Worm (Caenorhabditis elegans): ENCODE results near the gene F02D10.3.
"Not testable (repeated sequence)": the region's sequence is repeated elsewhere in the genome, so short reads cannot be mapped to it uniquely, and the experiment has no call there.

F02D10.3 gene

DNA sequence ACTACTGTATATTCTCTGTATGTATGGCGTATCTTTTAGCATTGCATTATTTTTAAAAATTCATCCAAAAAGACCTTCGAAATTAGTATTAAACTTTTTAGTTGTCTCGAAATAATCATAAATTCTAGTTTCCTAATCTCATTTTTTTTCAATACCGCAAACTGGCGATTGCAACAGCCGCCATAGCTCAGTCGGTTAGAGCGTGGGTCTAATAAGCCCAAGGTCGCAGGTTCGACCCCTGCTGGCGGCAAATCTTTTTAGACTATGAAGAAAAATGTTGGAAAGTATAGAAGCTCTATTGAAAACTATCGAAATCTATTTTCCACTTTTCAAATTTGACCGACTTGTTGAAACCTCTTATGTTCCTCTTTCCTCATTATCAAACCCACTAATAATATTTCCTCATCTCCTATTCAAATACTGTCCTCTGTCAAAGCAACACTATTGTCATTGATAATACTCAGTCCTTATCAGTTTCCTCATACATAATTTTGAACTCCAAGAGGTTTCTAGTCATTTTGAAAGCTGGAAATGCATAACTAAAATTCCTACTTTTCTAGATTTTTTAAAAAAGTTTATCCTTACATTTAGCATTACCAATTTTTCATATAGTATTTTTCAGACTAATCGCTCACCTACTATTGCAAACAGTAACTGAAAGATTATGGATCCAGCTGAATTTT lies 26.5 kb downstream of the F02D10.3 start, which contains the start of gene jmjd-3.3 (continued):
- TF ChIP-seq athp-1 (tag; optimal IDR thresholded peaks at IDR 0.05) (no peak), mcd-1 (GFP tag; IDR thresholded peaks at IDR 0.05) (no peak), akir-1 (GFP tag; optimal IDR thresholded peaks at IDR 0.05) (no peak), lir-1 (GFP tag; conservative IDR thresholded peaks at IDR 0.05) (no peak), B0261.1 (tag; optimal IDR thresholded peaks at IDR 0.05) (peak; percentile 61), madf-6 (GFP tag; IDR thresholded peaks at IDR 0.05) (no peak), die-1 (tag; optimal IDR thresholded peaks at IDR 0.05) (peak; percentile 20), hlh-26 (GFP tag; conservative IDR thresholded peaks at IDR 0.05) (no peak), ekl-4 (GFP tag; IDR thresholded peaks at IDR 0.05) (no peak), let-526 (GFP tag; IDR thresholded peaks at IDR 0.05) (no peak), snpc-3.4 (tag; optimal IDR thresholded peaks at IDR 0.05) (peak; percentile 35), F33H1.4 (GFP tag; IDR thresholded peaks at IDR 0.05) (no peak), ceh-79 (tag; optimal IDR thresholded peaks at IDR 0.05) (no peak), zfh-2 (GFP tag; conservative IDR thresholded peaks at IDR 0.05) (no peak), attf-3 (GFP tag; conservative IDR thresholded peaks at IDR 0.05) (no peak), sdz-38 (tag; optimal IDR thresholded peaks at IDR 0.05) (no peak), bed-1 (GFP tag; IDR thresholded peaks at IDR 0.05) (no peak), lsy-27 (tag; optimal IDR thresholded peaks at IDR 0.05; ENCODE audit: borderline replicate concordance, insufficient read depth) (no peak), D2030.7 (GFP tag; IDR thresholded peaks at IDR 0.05) (peak; percentile 58; the same call in 1 of the 2 replicates), ztf-6 (GFP tag; IDR thresholded peaks at IDR 0.05) (no peak), egl-44 (GFP tag; IDR thresholded peaks at IDR 0.05) (no peak), T07F8.4 (tag; optimal IDR thresholded peaks at IDR 0.05) (no peak), zim-3 (tag; optimal IDR thresholded peaks at IDR 0.05) (no peak), ama-1 (optimal IDR thresholded peaks at IDR 0.05) (no peak), ama-1 (GFP tag; optimal IDR thresholded peaks at IDR 0.05) (peak in 1 of 2 experiments; percentile 26), mxl-1 (tag; optimal IDR thresholded peaks at IDR 0.05) (no peak), ztf-28 (GFP tag; IDR thresholded peaks at IDR 0.05) (no peak), hlh-12 (tag; optimal IDR thresholded peaks at IDR 0.05) (no peak), egrh-3 (GFP tag; IDR thresholded peaks at IDR 0.05) (no peak), sptf-2 (GFP tag; optimal IDR thresholded peaks at IDR 0.05) (no peak), rcor-1 (GFP tag; IDR thresholded peaks at IDR 0.05) (no peak), pbrm-1 (GFP tag; IDR thresholded peaks at IDR 0.05) (no peak), lin-54 (GFP tag; optimal IDR thresholded peaks at IDR 0.05) (no peak), nhr-179 (tag; optimal IDR thresholded peaks at IDR 0.05) (no peak), F52B5.7 (tag; optimal IDR thresholded peaks at IDR 0.05) (no peak)

DNA sequence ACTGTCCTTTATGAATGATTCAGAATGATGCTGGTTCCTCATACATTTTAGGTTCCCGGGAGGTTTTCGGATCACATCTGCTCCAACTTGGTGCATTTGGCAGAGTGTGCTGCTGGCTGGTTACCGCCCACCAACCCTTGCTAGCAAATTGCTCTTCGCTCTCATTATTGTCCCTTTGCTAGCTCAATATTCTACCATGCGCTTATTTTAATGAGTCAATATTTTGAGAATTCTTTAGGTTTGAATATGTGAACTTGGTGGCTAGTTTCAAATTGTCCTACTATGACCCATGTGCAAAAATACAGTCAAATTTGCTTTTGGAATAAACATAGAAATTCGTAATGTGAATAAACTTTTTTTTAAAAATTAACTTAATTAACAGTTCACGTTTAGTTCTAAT lies 27.3 kb downstream of the F02D10.3 start:
- TF ChIP-seq bed-2 (GFP tag; IDR thresholded peaks at IDR 0.05), result no peak
- no peak for TF ChIP-seq F37B4.10 (GFP tag; IDR thresholded peaks at IDR 0.05)
- no peak for TF ChIP-seq zfh-2 (GFP tag; conservative IDR thresholded peaks at IDR 0.05)
- TF ChIP-seq athp-1 (tag; optimal IDR thresholded peaks at IDR 0.05), result no peak

DNA sequence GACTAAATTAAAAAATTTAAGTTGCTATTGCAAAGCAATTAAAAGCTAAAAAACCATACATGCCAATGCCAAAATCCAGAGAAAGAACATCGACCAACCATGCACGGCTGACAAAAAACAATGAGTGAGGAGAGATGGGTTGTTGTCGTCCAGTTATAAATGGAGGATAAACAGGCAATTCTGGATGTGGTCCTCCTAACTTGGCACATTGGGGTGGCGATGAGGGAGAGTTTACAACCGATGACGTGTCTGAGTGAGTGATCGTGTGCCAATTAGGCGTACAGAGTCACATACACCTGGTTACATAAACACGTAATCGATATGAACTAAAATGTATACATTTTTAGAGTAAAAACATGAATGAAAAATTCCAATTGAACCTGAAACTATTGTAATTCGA lies 31.0 kb downstream of the F02D10.3 start, which contains the start of gene C29F7.10:
Gene C29F7.10, minus strand, starts transcription at position 101 of the 400 bp plus-strand sequence.
- TF ChIP-seq B0035.1 (tag; optimal IDR thresholded peaks at IDR 0.05); nhr-90 (tag; optimal IDR thresholded peaks at IDR 0.05); hlh-26 (GFP tag; conservative IDR thresholded peaks at IDR 0.05): not testable (repeated sequence)
